Worm (Caenorhabditis elegans) whole organism, L1 larva: Measurements from ENCODE around the gene fbxb-21.

Experiments used
- C04F5.9 ChIP-seq: sonication (generic microtip); optimal IDR thresholded peaks from 2 replicates; lab custom pipeline; 2016; ENCODE audit warnings: missing genetic modification characterization, missing compliant biosample characterization
- F16B12.6 ChIP-seq: fragments of 150-350 bp; optimal IDR thresholded peaks from 2 replicates; lab custom pipeline; 2014; ENCODE audit warnings: missing biosample characterization, missing genetic modification characterization
- alr-1 ChIP-seq: fragments of 200-800 bp; sonication (Bioruptor generic); optimal IDR thresholded peaks from 2 replicates; lab custom pipeline; 2018; ENCODE audit warnings: borderline replicate concordance, mild to moderate bottlenecking, missing genetic modification characterization, missing compliant biosample characterization
- ama-1 ChIP-seq: fragments of 150-350 bp; optimal IDR thresholded peaks from 2 replicates; lab custom pipeline; 2014
- blmp-1 ChIP-seq: fragments of 150-350 bp; optimal IDR thresholded peaks from 2 replicates; lab custom pipeline; 2014; ENCODE audit warnings: missing biosample characterization, missing genetic modification characterization
- ceh-88 ChIP-seq: fragments of 200-800 bp; sonication (Bioruptor generic); IDR thresholded peaks from 2 replicates; pipeline ENCODE4 v1.3.6; 2022; ENCODE audit warnings: missing genetic modification characterization, missing compliant biosample characterization
- ceh-90 ChIP-seq: sonication (generic microtip); optimal IDR thresholded peaks from 2 replicates; lab custom pipeline; 2016; ENCODE audit warnings: missing genetic modification characterization, missing compliant biosample characterization
- dpl-1 ChIP-seq, 3 experiments: fragments of 150-350 bp in 2 of 3; sonication (generic microtip) in 1 of 3; optimal IDR thresholded peaks; 2 replicates each; lab custom pipeline; 2014 to 2017; ENCODE audit warnings: missing biosample characterization in 3 of 3, missing genetic modification characterization in 3 of 3, missing genetic modification reagents in 3 of 3
- efl-1 ChIP-seq, 4 experiments: fragments of 150-350 bp; optimal IDR thresholded peaks in 3 of 4; peaks in 1 of 4; 1 replicate in 1 of 4; 2 replicates in 3 of 4; lab custom pipeline; 2014; ENCODE audit warnings: missing biosample characterization in 2 of 4, missing genetic modification characterization in 2 of 4, missing genetic modification reagents in 2 of 4
- egl-13 ChIP-seq: sonication (generic microtip); optimal IDR thresholded peaks from 2 replicates; lab custom pipeline; 2016; ENCODE audit warnings: missing genotype, missing genetic modification reagents, missing genetic modification characterization, missing compliant biosample characterization
- egl-27 ChIP-seq, 2 experiments: fragments of 150-350 bp in 1 of 2; sonication (generic microtip); optimal IDR thresholded peaks; 3 replicates each; lab custom pipeline; 2017 to 2018; ENCODE audit warnings: missing biosample characterization in 2 of 2, missing genetic modification characterization in 2 of 2, missing genetic modification reagents in 2 of 2
- elt-2 ChIP-seq: sonication (generic microtip); optimal IDR thresholded peaks from 2 replicates; lab custom pipeline; 2016; ENCODE audit warnings: missing genetic modification characterization, mild to moderate bottlenecking, inconsistent platforms, missing compliant biosample characterization, missing genetic modification reagents
- elt-3 ChIP-seq, 6 experiments: fragments of 150-350 bp in 1 of 6; sonication (generic microtip); optimal IDR thresholded peaks; 2 replicates each; lab custom pipeline; 2017 to 2018; ENCODE audit warnings: missing biosample characterization in 6 of 6, missing genetic modification characterization in 6 of 6, inconsistent platforms in 1 of 6
- fkh-10 ChIP-seq: sonication (generic microtip); optimal IDR thresholded peaks from 2 replicates; lab custom pipeline; 2017; ENCODE audit warnings: missing biosample characterization, missing genetic modification reagents, missing genetic modification characterization
- fkh-4 ChIP-seq: sonication (generic microtip); optimal IDR thresholded peaks from 2 replicates; lab custom pipeline; 2016; ENCODE audit warnings: missing compliant biosample characterization, missing genetic modification characterization, borderline replicate concordance
- fkh-8 ChIP-seq: sonication (generic microtip); optimal IDR thresholded peaks from 2 replicates; lab custom pipeline; 2016; ENCODE audit warnings: mild to moderate bottlenecking, missing genetic modification characterization, missing compliant biosample characterization
- fos-1 ChIP-seq: fragments of 150-350 bp; optimal IDR thresholded peaks from 2 replicates; lab custom pipeline; 2014; ENCODE audit warnings: missing biosample characterization, missing genetic modification characterization
- grh-1 ChIP-seq: fragments of 200-800 bp; sonication (Bioruptor generic); IDR thresholded peaks from 2 replicates; pipeline ENCODE4 v1.3.6; 2022; ENCODE audit warnings: missing genetic modification reagents, missing genetic modification characterization, missing compliant biosample characterization
- hpl-2 ChIP-seq: fragments of 150-350 bp; optimal IDR thresholded peaks from 2 replicates; lab custom pipeline; 2014; ENCODE audit warnings: missing biosample characterization, missing genetic modification reagents, missing genetic modification characterization
- irx-1 ChIP-seq: sonication (generic microtip); optimal IDR thresholded peaks from 2 replicates; lab custom pipeline; 2016; ENCODE audit warnings: missing genetic modification characterization, missing compliant biosample characterization
- jun-1 ChIP-seq: fragments of 150-350 bp; optimal IDR thresholded peaks from 2 replicates; lab custom pipeline; 2014; ENCODE audit warnings: missing biosample characterization, missing genetic modification reagents, missing genetic modification characterization
- lin-14 ChIP-seq: fragments of 200-800 bp; sonication (Bioruptor generic); optimal IDR thresholded peaks from 2 replicates; lab custom pipeline; 2018; ENCODE audit warnings: mild to moderate bottlenecking, missing genetic modification characterization, moderate library complexity, missing compliant biosample characterization
- lin-39 ChIP-seq: fragments of 150-350 bp; optimal IDR thresholded peaks from 2 replicates; lab custom pipeline; 2014; ENCODE audit warnings: missing biosample characterization, missing genetic modification reagents, missing genetic modification characterization
- mef-2 ChIP-seq: fragments of 150-350 bp; optimal IDR thresholded peaks from 2 replicates; lab custom pipeline; 2014; ENCODE audit warnings: missing biosample characterization, missing genetic modification characterization
- nhr-20 ChIP-seq: sonication (generic microtip); optimal IDR thresholded peaks from 2 replicates; lab custom pipeline; 2016; ENCODE audit warnings: mild to moderate bottlenecking, missing genetic modification characterization, missing compliant biosample characterization
- nhr-28 ChIP-seq: fragments of 150-350 bp; optimal IDR thresholded peaks from 2 replicates; lab custom pipeline; 2014; ENCODE audit warnings: missing biosample characterization, missing genetic modification characterization
- nhr-71 ChIP-seq: sonication (generic microtip); optimal IDR thresholded peaks from 2 replicates; lab custom pipeline; 2016; ENCODE audit warnings: mild to moderate bottlenecking, missing genetic modification characterization, moderate library complexity, missing compliant biosample characterization
- nhr-76 ChIP-seq: sonication (generic microtip); optimal IDR thresholded peaks from 2 replicates; lab custom pipeline; 2017; ENCODE audit warnings: missing biosample characterization, missing genetic modification characterization
- nhr-77 ChIP-seq: fragments of 150-350 bp; optimal IDR thresholded peaks from 2 replicates; lab custom pipeline; 2014; ENCODE audit warnings: missing biosample characterization, missing genetic modification characterization
- nhr-84 ChIP-seq: sonication (generic microtip); optimal IDR thresholded peaks from 2 replicates; lab custom pipeline; 2017; ENCODE audit warnings: missing biosample characterization, missing genetic modification characterization
- nhr-85 ChIP-seq: sonication (generic microtip); peaks from one replicate; lab custom pipeline; 2016; ENCODE audit warnings: missing genetic modification characterization, inconsistent platforms, missing compliant biosample characterization
- pax-3 ChIP-seq: fragments of 200-800 bp; sonication (Bioruptor generic); optimal IDR thresholded peaks from 2 replicates; lab custom pipeline; 2018; ENCODE audit warnings: mild to moderate bottlenecking, missing genetic modification characterization, moderate library complexity, missing compliant biosample characterization
- rnt-1 ChIP-seq: sonication (generic microtip); optimal IDR thresholded peaks from 2 replicates; lab custom pipeline; 2016; ENCODE audit warnings: mild to moderate bottlenecking, missing genetic modification characterization, moderate library complexity, missing compliant biosample characterization
- skn-1 ChIP-seq: fragments of 150-350 bp; optimal IDR thresholded peaks from 2 replicates; lab custom pipeline; 2014; ENCODE audit warnings: missing biosample characterization, missing genetic modification characterization
- snpc-4 ChIP-seq: fragments of 150-350 bp; optimal IDR thresholded peaks from 2 replicates; lab custom pipeline; 2014; ENCODE audit warnings: missing biosample characterization, missing genetic modification characterization
- sox-4 ChIP-seq: sonication (generic microtip); optimal IDR thresholded peaks from 2 replicates; lab custom pipeline; 2016; ENCODE audit warnings: missing genetic modification characterization, missing compliant biosample characterization
- sptf-1 ChIP-seq: fragments of 150-350 bp; optimal IDR thresholded peaks from 2 replicates; lab custom pipeline; 2014; ENCODE audit warnings: missing biosample characterization, missing genetic modification characterization
- sup-37 ChIP-seq: fragments of 200-800 bp; sonication (Bioruptor generic); optimal IDR thresholded peaks from 2 replicates; lab custom pipeline; 2018; ENCODE audit warnings: mild to moderate bottlenecking, missing genetic modification characterization, missing compliant biosample characterization
- swsn-7 ChIP-seq: sonication (generic microtip); optimal IDR thresholded peaks from 2 replicates; lab custom pipeline; 2016; ENCODE audit warnings: missing genetic modification characterization, missing compliant biosample characterization
- tbx-2 ChIP-seq: sonication (generic microtip); optimal IDR thresholded peaks from 2 replicates; lab custom pipeline; 2016; ENCODE audit warnings: missing genetic modification characterization, missing compliant biosample characterization
- unc-130 ChIP-seq: fragments of 150-350 bp; optimal IDR thresholded peaks from 2 replicates; lab custom pipeline; 2017; ENCODE audit warnings: missing biosample characterization, missing genetic modification characterization, inconsistent platforms
- unc-30 ChIP-seq: sonication (generic microtip); optimal IDR thresholded peaks from 2 replicates; lab custom pipeline; 2017; ENCODE audit warnings: missing biosample characterization, missing genetic modification characterization
- unc-62 ChIP-seq: fragments of 150-350 bp; optimal IDR thresholded peaks from 2 replicates; lab custom pipeline; 2014; ENCODE audit warnings: missing biosample characterization, missing genetic modification reagents, missing genetic modification characterization
- unc-86 ChIP-seq: sonication (generic microtip); optimal IDR thresholded peaks from 2 replicates; lab custom pipeline; 2016; ENCODE audit warnings: missing genetic modification characterization, missing compliant biosample characterization
- zag-1 ChIP-seq: fragments of 150-350 bp; optimal IDR thresholded peaks from 2 replicates; lab custom pipeline; 2014; ENCODE audit warnings: missing biosample characterization, missing genetic modification characterization
- ztf-11 ChIP-seq, 2 experiments: sonication (generic microtip); optimal IDR thresholded peaks; 2 replicates each; lab custom pipeline; 2016 to 2017; ENCODE audit warnings: missing genetic modification characterization in 2 of 2, missing biosample characterization in 1 of 2, missing compliant biosample characterization in 1 of 2

fbxb-21 gene

DNA sequence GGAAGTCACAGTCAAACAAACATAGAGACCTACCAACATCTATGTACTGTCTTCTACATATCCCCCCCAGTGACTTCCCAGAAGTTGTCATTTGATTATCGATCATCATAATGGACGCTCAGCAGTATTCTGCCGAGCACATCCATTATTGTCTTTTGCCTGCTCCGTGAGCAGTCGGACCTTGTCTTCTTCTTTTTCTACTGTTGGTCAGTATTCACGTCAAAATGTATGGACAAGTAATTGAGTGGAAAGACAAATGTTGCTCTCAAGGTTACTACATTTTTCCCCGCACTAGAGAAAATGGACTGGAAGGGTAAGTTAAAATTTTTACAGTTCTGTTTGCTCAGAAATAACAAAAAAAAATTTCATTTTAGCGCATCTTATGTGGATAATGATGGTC, 6.2 kb upstream of the fbxb-21 start, which contains the start of gene btb-12:
TSS of gene btb-12 (plus strand) at position 301 of the 400 bp plus-strand sequence.
- no peak for TF ChIP-seq hpl-2 (GFP tag; lab: Kevin White, UChicago)
- TF ChIP-seq irx-1 (tag; lab: Kevin White, UChicago), result no peak
- TF ChIP-seq nhr-71 (tag; lab: Kevin White, UChicago), result no peak
- no peak for TF ChIP-seq nhr-84 (tag; lab: Kevin White, UChicago)
- TF ChIP-seq elt-3 (tag; optimal IDR thresholded peaks at IDR 0.05; lab: Kevin White, UChicago), result no peak
- no peak for TF ChIP-seq rnt-1 (tag; lab: Kevin White, UChicago)
- no peak for TF ChIP-seq fkh-8 (tag; lab: Kevin White, UChicago)
- no peak for TF ChIP-seq egl-27 (tag; optimal IDR thresholded peaks at IDR 0.05; lab: Kevin White, UChicago)
- TF ChIP-seq snpc-4 (tag; lab: Kevin White, UChicago), result no peak
- TF ChIP-seq tbx-2 (tag; lab: Kevin White, UChicago), result no peak
- no peak for TF ChIP-seq ceh-88
- no peak for TF ChIP-seq swsn-7 (tag; lab: Kevin White, UChicago)
- no peak for TF ChIP-seq blmp-1 (tag; lab: Kevin White, UChicago)
- no peak for TF ChIP-seq grh-1 (GFP tag; lab: Robert Waterston, UW)
- TF ChIP-seq nhr-28 (tag; lab: Kevin White, UChicago), result no peak
- TF ChIP-seq efl-1 (optimal IDR thresholded peaks at IDR 0.05; lab: Kevin White, UChicago), result no peak
- TF ChIP-seq efl-1 (GFP tag; optimal IDR thresholded peaks at IDR 0.05 in 1 of 2; lab: Kevin White, UChicago), result no peak
- no peak for TF ChIP-seq fkh-4

- TF ChIP-seq irx-1 (tag; lab: Kevin White, UChicago), result no peak
- no peak for TF ChIP-seq sox-4
- no peak for TF ChIP-seq swsn-7 (tag; lab: Kevin White, UChicago)
- no peak for TF ChIP-seq egl-13 (tag; lab: Kevin White, UChicago)
- TF ChIP-seq ama-1 (lab: Kevin White, UChicago), result no peak
- TF ChIP-seq ceh-90, result no peak
- TF ChIP-seq, all 84 proteins: peak for 0
These were observed 4.7 kb upstream of the fbxb-21 start, which contains the start of gene fbxb-15 for ce11 chrII:1653397-1653796. fbxb-15 (minus strand) TSS chrII:1653497.

- no peak for TF ChIP-seq C04F5.9 (tag; lab: Kevin White, UChicago)
- TF ChIP-seq zag-1 (tag; lab: Kevin White, UChicago), result no peak
- TF ChIP-seq unc-86, result no peak
- no peak for TF ChIP-seq nhr-20
- no peak for TF ChIP-seq ceh-88
- no peak for TF ChIP-seq jun-1 (tag; lab: Kevin White, UChicago)
- TF ChIP-seq sup-37 (GFP tag; lab: Kevin White, UChicago), result no peak
- TF ChIP-seq elt-3 (tag; optimal IDR thresholded peaks at IDR 0.05; lab: Kevin White, UChicago), result no peak
- TF ChIP-seq fkh-10 (GFP tag; lab: Kevin White, UChicago), result no peak
- TF ChIP-seq unc-62 (GFP tag; lab: Kevin White, UChicago), result no peak
- no peak for TF ChIP-seq nhr-77 (tag; lab: Kevin White, UChicago)
- TF ChIP-seq pax-3 (tag; lab: Kevin White, UChicago), result no peak
- TF ChIP-seq sptf-1 (tag; lab: Kevin White, UChicago), result no peak
- no peak for TF ChIP-seq nhr-76
- TF ChIP-seq grh-1 (GFP tag; lab: Robert Waterston, UW), result no peak
- TF ChIP-seq unc-30 (tag; lab: Kevin White, UChicago), result no peak
- TF ChIP-seq alr-1, result no peak
- TF ChIP-seq elt-2 (tag; lab: Kevin White, UChicago), result no peak
These were observed 3.1 kb upstream of the fbxb-21 start, which contains the start of gene fbxb-16 for ce11 chrII:1651804-1652203. fbxb-16 (minus strand) TSS chrII:1651904.

DNA sequence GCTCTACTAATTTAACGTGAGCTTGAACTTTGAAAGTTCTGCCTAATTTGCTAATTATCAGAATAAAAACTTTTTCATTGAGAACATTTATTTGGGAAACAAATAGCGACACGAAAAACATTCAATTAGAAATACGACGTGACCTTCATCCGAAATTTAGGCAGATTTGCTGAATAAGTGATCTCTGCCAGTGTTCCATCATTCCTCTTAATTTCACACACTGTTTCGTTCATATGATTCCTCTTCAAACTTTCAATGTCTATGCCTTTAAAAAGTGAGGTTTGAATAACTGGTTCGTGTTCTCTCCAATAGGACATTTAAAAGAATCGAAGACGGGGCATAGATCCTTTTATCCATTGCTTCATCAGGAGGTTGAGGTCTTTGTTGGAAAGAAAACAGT, 1.8 kb upstream of the fbxb-21 start, which contains the start of gene fbxb-20:
TSS of gene fbxb-20 (minus strand) at position 101 of the 400 bp plus-strand sequence.
- TF ChIP-seq grh-1 (GFP tag; lab: Robert Waterston, UW) (no peak), nhr-85 (tag; lab: Kevin White, UChicago) (no peak), fos-1 (tag; lab: Kevin White, UChicago) (no peak), skn-1 (tag; lab: Kevin White, UChicago) (no peak), snpc-4 (tag; lab: Kevin White, UChicago) (no peak), lin-14 (GFP tag; lab: Kevin White, UChicago) (no peak), ztf-11 (tag; optimal IDR thresholded peaks at IDR 0.05; lab: Kevin White, UChicago) (no peak), elt-2 (tag; lab: Kevin White, UChicago) (no peak), nhr-77 (tag; lab: Kevin White, UChicago) (no peak), zag-1 (tag; lab: Kevin White, UChicago) (no peak), unc-130 (no peak), mef-2 (tag; lab: Kevin White, UChicago) (no peak), sox-4 (no peak), sup-37 (GFP tag; lab: Kevin White, UChicago) (no peak), lin-39 (tag; lab: Kevin White, UChicago) (no peak), nhr-71 (tag; lab: Kevin White, UChicago) (no peak), F16B12.6 (no peak), dpl-1 (GFP tag; optimal IDR thresholded peaks at IDR 0.05; lab: Kevin White, UChicago) (no peak)
